Worm (Caenorhabditis elegans) whole organism, dauer: ENCODE measurements around the gene spig-7.

ENCODE experiments used
- unc-62 ChIP-seq: sonication (generic microtip); optimal IDR thresholded peaks from 2 replicates; lab custom pipeline; 2017; ENCODE audit warnings: missing biosample characterization, missing genetic modification reagents, missing genetic modification characterization

The spig-7 gene

ce11 chrV:1471977-1472376 lies 22.6 kb upstream of the spig-7 start:
- TF ChIP-seq unc-62 (GFP tag; lab: Kevin White, UChicago): no peak

ce11 chrV:1472569-1472968 lies 22.0 kb upstream of the spig-7 start:
- no peak for TF ChIP-seq unc-62 (GFP tag; lab: Kevin White, UChicago)

ce11 chrV:1474486-1475125 lies 20.0 kb upstream of the spig-7 start, which contains the start of the genes F53E2.2 and unc-60:
TSS of gene F53E2.2 (plus strand) at chrV:1475086.
TSS of gene unc-60 (plus strand) at chrV:1475086.
- no peak for TF ChIP-seq unc-62 (GFP tag; lab: Kevin White, UChicago)

- no peak for TF ChIP-seq unc-62 (GFP tag; lab: Kevin White, UChicago)
Observed at ce11 chrV:1476284-1476792, 18.2 kb upstream of the spig-7 start.

ce11 chrV:1476841-1477240 lies 17.7 kb upstream of the spig-7 start:
- no peak for TF ChIP-seq unc-62 (GFP tag; lab: Kevin White, UChicago)

ce11 chrV:1480841-1481240 lies 13.7 kb upstream of the spig-7 start:
- no peak for TF ChIP-seq unc-62 (GFP tag; lab: Kevin White, UChicago)

- no peak for TF ChIP-seq unc-62 (GFP tag; lab: Kevin White, UChicago)
Observed at ce11 chrV:1481742-1482141, 12.8 kb upstream of the spig-7 start, which contains the start of gene C38C3.4. TSS of gene C38C3.4 (plus strand) at chrV:1482042.

ce11 chrV:1486031-1486430 lies 8.5 kb upstream of the spig-7 start:
- TF ChIP-seq unc-62 (GFP tag; lab: Kevin White, UChicago): no peak

ce11 chrV:1487262-1487661 lies 7.3 kb upstream of the spig-7 start:
- no peak for TF ChIP-seq unc-62 (GFP tag; lab: Kevin White, UChicago)

ce11 chrV:1488642-1489041 lies 5.9 kb upstream of the spig-7 start:
- TF ChIP-seq unc-62 (GFP tag; lab: Kevin White, UChicago): no peak

- no peak for TF ChIP-seq unc-62 (GFP tag; lab: Kevin White, UChicago)
Observed at ce11 chrV:1491510-1491909, 3.1 kb upstream of the spig-7 start, which contains the start of gene C38C3.6. TSS of gene C38C3.6 (minus strand) at chrV:1491610.

- TF ChIP-seq unc-62 (GFP tag; lab: Kevin White, UChicago): no peak
Observed at ce11 chrV:1495334-1495733, 765 bp downstream of the spig-7 start, which contains the start of gene C38C3.3. TSS of gene C38C3.3 (plus strand) at chrV:1495634.

- no peak for TF ChIP-seq unc-62 (GFP tag; lab: Kevin White, UChicago)
Observed at ce11 chrV:1495752-1496151, 1.2 kb downstream of the spig-7 start.

- no peak for TF ChIP-seq unc-62 (GFP tag; lab: Kevin White, UChicago)
Observed at ce11 chrV:1499140-1499539, 4.6 kb downstream of the spig-7 start, which contains the start of gene sru-27. TSS of gene sru-27 (plus strand) at chrV:1499440.

- no peak for TF ChIP-seq unc-62 (GFP tag; lab: Kevin White, UChicago)
Observed at ce11 chrV:1505995-1506394, 11.4 kb downstream of the spig-7 start, which contains the start of gene sru-28. TSS of gene sru-28 (plus strand) at chrV:1506295.

- TF ChIP-seq unc-62 (GFP tag; lab: Kevin White, UChicago): no peak
Observed at ce11 chrV:1511537-1511936, 17.0 kb downstream of the spig-7 start, which contains the start of gene nhr-260. TSS of gene nhr-260 (minus strand) at chrV:1511637.

ce11 chrV:1521845-1522244 lies 27.3 kb downstream of the spig-7 start, which contains the start of gene str-240:
TSS of gene str-240 (minus strand) at chrV:1521945.
- no peak for TF ChIP-seq unc-62 (GFP tag; lab: Kevin White, UChicago)
